Worm (Caenorhabditis elegans) whole organism, mixed stage, embryonic: Measurements from ENCODE around the gene F46C5.6.

Experiments used
- M03D4.4 ChIP-seq: sonication (generic microtip); optimal IDR thresholded peaks from 2 replicates; lab custom pipeline; 2017; ENCODE audit warnings: mild to moderate bottlenecking, missing genetic modification characterization, missing compliant biosample characterization
- bed-3 ChIP-seq: fragments of 200-800 bp; sonication (Bioruptor generic); optimal IDR thresholded peaks from 3 replicates; lab custom pipeline; 2018; ENCODE audit warnings: mild to moderate bottlenecking, missing genetic modification characterization, moderate library complexity, missing compliant biosample characterization
- blmp-1 ChIP-seq: fragments of 150-350 bp; optimal IDR thresholded peaks from 2 replicates; lab custom pipeline; 2014; ENCODE audit warnings: missing biosample characterization, missing genetic modification characterization
- ceh-39 ChIP-seq: fragments of 150-350 bp; optimal IDR thresholded peaks from 2 replicates; lab custom pipeline; 2014; ENCODE audit warnings: missing biosample characterization, missing genetic modification characterization
- ceh-83 ChIP-seq: fragments of 200-800 bp; sonication (Bioruptor generic); optimal IDR thresholded peaks from 2 replicates; lab custom pipeline; 2018; ENCODE audit warnings: mild to moderate bottlenecking, missing genetic modification characterization, missing compliant biosample characterization
- ces-1 ChIP-seq: fragments of 150-350 bp; optimal IDR thresholded peaks from 2 replicates; lab custom pipeline; 2014; ENCODE audit warnings: missing biosample characterization, missing genetic modification reagents, missing genetic modification characterization
- cnd-1 ChIP-seq: fragments of 200-800 bp; sonication (Bioruptor generic); optimal IDR thresholded peaks from 2 replicates; lab custom pipeline; 2018; ENCODE audit warnings: mild to moderate bottlenecking, missing genetic modification characterization, missing compliant biosample characterization
- drap-1 ChIP-seq: fragments of 200-800 bp; sonication (Bioruptor generic); optimal IDR thresholded peaks from 3 replicates; lab custom pipeline; 2018; ENCODE audit warnings: mild to moderate bottlenecking, missing genetic modification characterization, missing compliant biosample characterization
- flh-1 ChIP-seq: fragments of 200-800 bp; sonication (Bioruptor generic); optimal IDR thresholded peaks from 2 replicates; lab custom pipeline; 2018; ENCODE audit warnings: mild to moderate bottlenecking, missing genetic modification characterization, moderate library complexity, missing compliant biosample characterization
- ham-2 ChIP-seq: fragments of 200-800 bp; sonication (Bioruptor generic); optimal IDR thresholded peaks from 2 replicates; lab custom pipeline; 2018; ENCODE audit warnings: mild to moderate bottlenecking, missing genetic modification characterization, missing compliant biosample characterization
- hlh-1 ChIP-seq: fragments of 150-350 bp; optimal IDR thresholded peaks from 2 replicates; lab custom pipeline; 2014; ENCODE audit warnings: missing biosample characterization, missing genetic modification reagents, missing genetic modification characterization
- lin-13 ChIP-seq: fragments of 150-350 bp; optimal IDR thresholded peaks from 2 replicates; lab custom pipeline; 2014; ENCODE audit warnings: missing biosample characterization, missing genetic modification characterization
- lin-32 ChIP-seq: fragments of 200-800 bp; sonication (Bioruptor generic); optimal IDR thresholded peaks from 2 replicates; lab custom pipeline; 2018; ENCODE audit warnings: mild to moderate bottlenecking, missing genetic modification characterization, missing compliant biosample characterization
- lsy-2 ChIP-seq: fragments of 150-350 bp; optimal IDR thresholded peaks from 2 replicates; lab custom pipeline; 2014; ENCODE audit warnings: missing biosample characterization, missing genetic modification characterization
- mab-5 ChIP-seq: fragments of 150-350 bp; optimal IDR thresholded peaks from 2 replicates; lab custom pipeline; 2014; ENCODE audit warnings: missing biosample characterization, missing genetic modification characterization
- mep-1 ChIP-seq: fragments of 150-350 bp; optimal IDR thresholded peaks from 2 replicates; lab custom pipeline; 2017; ENCODE audit warnings: missing biosample characterization, missing genetic modification reagents, missing genetic modification characterization, inconsistent platforms
- mls-2 ChIP-seq: sonication (generic microtip); optimal IDR thresholded peaks from 2 replicates; lab custom pipeline; 2016; ENCODE audit warnings: mild to moderate bottlenecking, missing genetic modification characterization, moderate library complexity, missing compliant biosample characterization
- nhr-12 ChIP-seq: fragments of 150-350 bp; optimal IDR thresholded peaks from 2 replicates; lab custom pipeline; 2014; ENCODE audit warnings: missing biosample characterization, missing genetic modification characterization
- nhr-2 ChIP-seq: fragments of 150-350 bp; optimal IDR thresholded peaks from 2 replicates; lab custom pipeline; 2014; ENCODE audit warnings: missing biosample characterization, missing genetic modification characterization
- nhr-237 ChIP-seq: fragments of 150-350 bp; optimal IDR thresholded peaks from 2 replicates; lab custom pipeline; 2014; ENCODE audit warnings: missing biosample characterization, missing genetic modification characterization
- nhr-28 ChIP-seq: fragments of 150-350 bp; optimal IDR thresholded peaks from 2 replicates; lab custom pipeline; 2014; ENCODE audit warnings: missing biosample characterization, missing genetic modification characterization
- nhr-76 ChIP-seq: sonication (generic microtip); optimal IDR thresholded peaks from 2 replicates; lab custom pipeline; 2017; ENCODE audit warnings: missing biosample characterization, missing genetic modification characterization
- pha-4 ChIP-seq: fragments of 150-350 bp; optimal IDR thresholded peaks from 2 replicates; lab custom pipeline; 2018; ENCODE audit warnings: missing biosample characterization, missing genetic modification reagents, missing genetic modification characterization
- sem-2 ChIP-seq: fragments of 200-800 bp; sonication (Bioruptor generic); optimal IDR thresholded peaks from 2 replicates; lab custom pipeline; 2018; ENCODE audit warnings: mild to moderate bottlenecking, missing genetic modification characterization, missing compliant biosample characterization
- snpc-4 ChIP-seq: fragments of 150-350 bp; optimal IDR thresholded peaks from 2 replicates; lab custom pipeline; 2014; ENCODE audit warnings: missing biosample characterization, missing genetic modification characterization
- sptf-1 ChIP-seq: sonication (generic microtip); optimal IDR thresholded peaks from 2 replicates; lab custom pipeline; 2017; ENCODE audit warnings: mild to moderate bottlenecking, missing genetic modification characterization, moderate library complexity, missing compliant biosample characterization
- tbx-8 ChIP-seq: fragments of 200-800 bp; sonication (Bioruptor generic); optimal IDR thresholded peaks from 2 replicates; lab custom pipeline; 2018; ENCODE audit warnings: mild to moderate bottlenecking, missing genetic modification characterization, moderate library complexity, missing compliant biosample characterization
- unc-120 ChIP-seq: sonication (generic microtip); optimal IDR thresholded peaks from 2 replicates; lab custom pipeline; 2017; ENCODE audit warnings: missing genetic modification characterization, missing compliant biosample characterization; ENCODE audit not compliant: poor library complexity, severe bottlenecking
- unc-39 ChIP-seq: fragments of 150-350 bp; optimal IDR thresholded peaks from 2 replicates; lab custom pipeline; 2014; ENCODE audit warnings: missing biosample characterization, missing genetic modification characterization
- unc-62 ChIP-seq: fragments of 150-350 bp; optimal IDR thresholded peaks from 2 replicates; lab custom pipeline; 2014; ENCODE audit warnings: missing biosample characterization, missing genetic modification reagents, missing genetic modification characterization
- zip-8 ChIP-seq: fragments of 150-350 bp; optimal IDR thresholded peaks from 2 replicates; lab custom pipeline; 2014; ENCODE audit warnings: missing biosample characterization, missing genetic modification characterization
- ztf-11 ChIP-seq: fragments of 150-350 bp; optimal IDR thresholded peaks from 2 replicates; lab custom pipeline; 2014; ENCODE audit warnings: missing biosample characterization, missing genetic modification characterization

F46C5.6 gene

DNA sequence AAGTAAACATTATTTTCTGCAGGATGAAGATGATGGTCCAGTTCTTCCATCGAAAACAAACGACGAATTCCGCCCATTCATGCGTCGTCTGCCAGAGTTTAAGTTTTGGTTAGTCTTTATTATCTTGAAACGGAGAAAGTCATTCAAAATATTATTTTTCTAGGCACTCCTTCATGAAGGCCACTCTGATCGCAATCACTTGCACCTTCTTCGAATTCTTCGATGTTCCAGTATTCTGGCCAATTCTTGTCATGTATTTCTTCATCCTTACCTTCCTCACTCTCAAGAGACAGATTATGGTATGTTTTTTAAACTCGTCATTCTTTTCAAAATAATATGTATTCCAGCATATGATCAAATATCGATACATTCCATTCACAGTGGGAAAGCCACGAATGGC is 32.5 kb downstream of the F46C5.6 start:
- TF ChIP-seq mls-2 (tag; lab: Kevin White, UChicago) (no peak), nhr-28 (tag; lab: Kevin White, UChicago) (no peak), ces-1 (GFP tag; lab: Kevin White, UChicago) (no peak), lin-32 (no peak), mab-5 (tag; lab: Kevin White, UChicago) (no peak), lsy-2 (tag; lab: Kevin White, UChicago) (no peak), hlh-1 (no peak), ham-2 (GFP tag; lab: Kevin White, UChicago) (no peak), nhr-2 (tag; lab: Kevin White, UChicago) (no peak), unc-120 (no peak), mep-1 (tag; lab: Kevin White, UChicago) (no peak), sptf-1 (tag; lab: Kevin White, UChicago) (no peak), nhr-237 (tag; lab: Kevin White, UChicago) (no peak), bed-3 (GFP tag; lab: Kevin White, UChicago) (no peak), blmp-1 (tag; lab: Kevin White, UChicago) (no peak), unc-62 (GFP tag; lab: Kevin White, UChicago) (no peak), sem-2 (GFP tag; lab: Kevin White, UChicago) (no peak), drap-1 (no peak), pha-4 (tag; lab: Kevin White, UChicago) (no peak)

DNA sequence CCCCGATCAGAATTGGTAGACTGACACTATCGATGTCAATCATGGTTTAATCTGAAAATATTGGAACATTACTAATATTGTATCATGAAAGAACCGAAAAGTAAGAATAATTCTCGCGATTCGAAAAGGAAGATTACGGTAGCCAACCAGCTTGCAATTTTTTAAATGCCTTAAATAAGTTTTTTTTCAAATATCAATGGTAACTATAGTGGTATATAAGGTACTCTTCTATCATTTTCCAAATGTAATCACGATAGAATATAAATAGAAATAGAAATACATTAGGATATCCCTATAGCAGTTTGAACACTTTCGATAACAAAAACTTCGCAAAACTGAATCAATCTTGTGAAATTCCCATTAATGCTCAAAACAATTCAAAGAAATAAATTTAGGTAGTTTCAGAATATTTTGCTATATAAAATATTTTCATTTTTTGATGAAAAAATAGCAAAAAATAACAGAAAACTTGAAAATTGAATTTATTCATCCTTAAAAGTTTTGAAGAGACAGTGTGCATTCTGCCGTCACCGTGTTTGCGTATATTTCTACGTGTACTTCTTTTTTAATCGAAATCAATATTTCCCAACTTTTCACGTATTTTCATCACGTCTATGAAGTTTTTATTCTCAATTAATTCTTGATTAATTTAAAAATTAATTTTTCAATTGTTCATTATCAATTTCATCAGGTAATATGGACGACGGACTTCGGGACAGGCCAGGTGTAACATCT is 33.5 kb downstream of the F46C5.6 start, which contains the start of the genes F46C5.9 and rer-1:
Gene F46C5.9 (minus strand): TSS at position 51 of the 735 bp plus-strand sequence.
Gene rer-1 (plus strand): TSS at position 692 of the 735 bp plus-strand sequence.
- no peak for TF ChIP-seq M03D4.4 (tag; lab: Kevin White, UChicago)
- TF ChIP-seq lsy-2 (tag; lab: Kevin White, UChicago) = peak; percentile 60

DNA sequence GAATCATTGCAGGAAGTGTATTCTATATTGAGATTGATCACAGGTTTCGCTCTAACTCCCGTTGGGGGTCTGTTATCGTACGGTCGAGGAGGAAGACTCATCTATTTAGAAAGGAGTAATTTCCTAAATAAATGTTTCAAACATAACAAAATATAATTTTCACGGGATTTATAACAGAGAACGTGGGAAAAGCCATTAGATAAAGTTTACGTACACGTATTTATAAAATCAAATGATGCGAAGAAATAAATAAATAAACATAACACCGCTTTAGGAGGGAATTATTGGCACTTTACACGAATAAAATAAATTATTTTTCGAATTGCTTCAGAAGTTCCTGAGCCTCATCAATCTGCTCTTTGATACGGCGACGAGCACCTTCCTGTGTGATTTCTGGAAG is 35.8 kb downstream of the F46C5.6 start, which contains the start of gene F07H5.10:
Gene F07H5.10 (minus strand): TSS at position 101 of the 400 bp plus-strand sequence.
- TF ChIP-seq zip-8 (tag; lab: Kevin White, UChicago) (no peak), blmp-1 (tag; lab: Kevin White, UChicago) (no peak), mep-1 (tag; lab: Kevin White, UChicago) (no peak), nhr-76 (tag; lab: Kevin White, UChicago) (no peak), mls-2 (tag; lab: Kevin White, UChicago) (no peak), pha-4 (tag; lab: Kevin White, UChicago) (no peak), M03D4.4 (tag; lab: Kevin White, UChicago) (no peak), lin-13 (tag; lab: Kevin White, UChicago) (no peak), ztf-11 (tag; lab: Kevin White, UChicago) (no peak), lin-32 (no peak), unc-39 (no peak), nhr-2 (tag; lab: Kevin White, UChicago) (no peak), flh-1 (GFP tag; lab: Kevin White, UChicago) (no peak), ceh-83 (GFP tag; lab: Kevin White, UChicago) (no peak)

DNA sequence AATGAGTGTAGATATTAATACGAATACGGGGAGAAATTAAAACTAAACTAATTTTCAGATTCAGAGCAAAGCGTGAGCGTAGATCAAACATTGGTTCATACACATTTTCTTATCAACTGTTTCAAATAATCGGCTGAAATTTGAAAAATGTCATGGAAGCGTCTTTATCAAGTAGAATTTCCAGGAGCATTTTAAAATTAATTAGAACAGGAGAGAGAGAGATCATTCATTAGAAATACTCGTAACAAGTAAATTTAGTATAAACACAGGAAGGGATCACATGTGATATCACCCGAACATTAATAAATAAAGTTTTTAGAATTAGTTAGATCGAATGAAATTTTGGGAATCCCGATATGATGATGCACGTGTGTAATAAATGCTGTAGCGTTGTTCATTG is 37.4 kb downstream of the F46C5.6 start, which contains the start of gene pho-13:
Gene pho-13 (minus strand): TSS at position 101 of the 400 bp plus-strand sequence.
- TF ChIP-seq ham-2 (GFP tag; lab: Kevin White, UChicago) = no peak
- TF ChIP-seq bed-3 (GFP tag; lab: Kevin White, UChicago) = no peak
- no peak for TF ChIP-seq nhr-28 (tag; lab: Kevin White, UChicago)
- no peak for TF ChIP-seq unc-120
- TF ChIP-seq flh-1 (GFP tag; lab: Kevin White, UChicago) = no peak
- no peak for TF ChIP-seq unc-39
- TF ChIP-seq nhr-12 = no peak
- TF ChIP-seq ceh-39 = no peak
- TF ChIP-seq mab-5 (tag; lab: Kevin White, UChicago) = no peak
- TF ChIP-seq snpc-4 = no peak
- TF ChIP-seq unc-62 (GFP tag; lab: Kevin White, UChicago) = no peak
- TF ChIP-seq tbx-8 (GFP tag; lab: Kevin White, UChicago) = no peak
- TF ChIP-seq cnd-1 = no peak
- no peak for TF ChIP-seq ces-1 (GFP tag; lab: Kevin White, UChicago)
